Fruit fly (Drosophila melanogaster) whole organism, embryonic: ENCODE results near the gene hll.

Source experiments
- CG10274 ChIP-seq: fragments of 200-800 bp; sonication (Bioruptor generic); optimal IDR thresholded peaks from 3 replicates; lab custom pipeline; 2017; ENCODE audit warnings: missing biosample characterization, mild to moderate bottlenecking, missing genetic modification characterization
- CG10366 ChIP-seq: fragments of 200-800 bp; sonication (Bioruptor generic); IDR thresholded peaks from 2 replicates; pipeline ENCODE4 v1.3.6; 2022; ENCODE audit warnings: missing biosample characterization, missing genetic modification characterization
- CG10543 ChIP-seq: fragments of 200-800 bp; sonication (Bioruptor generic); optimal IDR thresholded peaks from 3 replicates; lab custom pipeline; 2017; ENCODE audit warnings: missing biosample characterization, mild to moderate bottlenecking, missing genetic modification characterization, moderate library complexity
- CG13123 ChIP-seq: fragments of 200-800 bp; sonication (Bioruptor generic); optimal IDR thresholded peaks from 2 replicates; lab custom pipeline; 2016; ENCODE audit warnings: missing biosample characterization, missing genetic modification characterization
- CG13296 ChIP-seq: fragments of 200-800 bp; sonication (Bioruptor generic); optimal IDR thresholded peaks from 3 replicates; lab custom pipeline; 2018; ENCODE audit warnings: missing biosample characterization, mild to moderate bottlenecking, missing genetic modification characterization
- CG15479 ChIP-seq: fragments of 200-800 bp; sonication (Bioruptor generic); optimal IDR thresholded peaks from 3 replicates; lab custom pipeline; 2019; ENCODE audit warnings: missing biosample characterization, mild to moderate bottlenecking, missing genetic modification characterization, moderate library complexity
- CG15514 ChIP-seq: fragments of 200-800 bp; sonication (Bioruptor generic); optimal IDR thresholded peaks from 3 replicates; lab custom pipeline; 2017; ENCODE audit warnings: missing biosample characterization, missing genetic modification characterization, mild to moderate bottlenecking, moderate library complexity, missing genetic modification reagents
- CG34422 ChIP-seq: fragments of 200-800 bp; sonication (Bioruptor generic); IDR thresholded peaks from 3 replicates; pipeline ENCODE4 v1.3.6; 2022; ENCODE audit warnings: missing biosample characterization, missing genetic modification characterization
- CG43689 ChIP-seq: fragments of 200-800 bp; sonication (Bioruptor generic); IDR thresholded peaks from 2 replicates; pipeline ENCODE4 v1.3.6; 2022; ENCODE audit warnings: missing biosample characterization, missing genetic modification characterization
- CG5245 ChIP-seq: fragments of 200-800 bp; sonication (Bioruptor generic); optimal IDR thresholded peaks from 3 replicates; lab custom pipeline; 2016; ENCODE audit warnings: missing biosample characterization, missing genetic modification characterization
- CG5953 ChIP-seq: fragments of 200-800 bp; sonication (Bioruptor generic); IDR thresholded peaks from 2 replicates; pipeline ENCODE4 v1.3.6; 2022; ENCODE audit warnings: missing biosample characterization, missing genetic modification characterization
- CG7372 ChIP-seq: fragments of 200-800 bp; sonication (Bioruptor generic); IDR thresholded peaks from 2 replicates; pipeline ENCODE4 v1.3.6; 2022; ENCODE audit warnings: missing biosample characterization, missing genetic modification characterization
- CG8944 ChIP-seq: fragments of 200-800 bp; sonication (Bioruptor generic); optimal IDR thresholded peaks from 3 replicates; lab custom pipeline; 2016; ENCODE audit warnings: missing biosample characterization, missing genetic modification characterization
- CTCF ChIP-seq: fragments of 200-800 bp; sonication (Bioruptor generic); optimal IDR thresholded peaks from 2 replicates; lab custom pipeline; 2017; ENCODE audit warnings: missing biosample characterization, mild to moderate bottlenecking, missing genetic modification characterization, moderate library complexity
- Camta ChIP-seq: fragments of 200-800 bp; sonication (Bioruptor generic); optimal IDR thresholded peaks from 2 replicates; lab custom pipeline; 2016; ENCODE audit warnings: missing biosample characterization, missing genetic modification characterization
- D19A ChIP-seq: fragments of 200-800 bp; optimal IDR thresholded peaks from 3 replicates; lab custom pipeline; 2019; ENCODE audit warnings: missing biosample characterization, mild to moderate bottlenecking, missing genetic modification characterization, moderate library complexity
- Deaf1 ChIP-seq: fragments of 200-800 bp; optimal IDR thresholded peaks from 3 replicates; lab custom pipeline; 2019; ENCODE audit warnings: missing biosample characterization, mild to moderate bottlenecking, missing genetic modification characterization, moderate library complexity
- Dek ChIP-seq: fragments of 200-800 bp; sonication (Bioruptor generic); optimal IDR thresholded peaks from 3 replicates; lab custom pipeline; 2019; ENCODE audit warnings: missing biosample characterization, mild to moderate bottlenecking, missing genetic modification characterization, moderate library complexity
- Dp ChIP-seq: fragments of 200-800 bp; sonication (Bioruptor generic); optimal IDR thresholded peaks from 2 replicates; lab custom pipeline; 2018; ENCODE audit warnings: missing biosample characterization, mild to moderate bottlenecking, missing genetic modification characterization, moderate library complexity
- Ets65A ChIP-seq: fragments of 200-800 bp; sonication (Bioruptor generic); peaks from one replicate; lab custom pipeline; 2016; ENCODE audit warnings: missing biosample characterization, missing genetic modification characterization
- Gsc ChIP-seq: fragments of 200-800 bp; sonication (Bioruptor generic); IDR thresholded peaks from 2 replicates; pipeline ENCODE4 v1.3.6; 2022; ENCODE audit warnings: missing biosample characterization, missing genetic modification characterization
- Gug ChIP-seq: fragments of 200-800 bp; sonication (Bioruptor generic); IDR thresholded peaks from 4 replicates; pipeline ENCODE4 v1.3.6; 2022; ENCODE audit warnings: missing biosample characterization, missing genetic modification characterization
- Hr3 ChIP-seq: fragments of 200-800 bp; sonication (Bioruptor generic); optimal IDR thresholded peaks from 3 replicates; lab custom pipeline; 2016; ENCODE audit warnings: missing biosample characterization, missing genetic modification characterization
- Mrtf ChIP-seq: fragments of 200-800 bp; sonication (Bioruptor generic); IDR thresholded peaks from 3 replicates; pipeline ENCODE4 v1.3.6; 2022; ENCODE audit warnings: missing biosample characterization, missing genetic modification characterization
- Myb ChIP-seq: fragments of 200-800 bp; sonication (Bioruptor generic); optimal IDR thresholded peaks from 2 replicates; lab custom pipeline; 2016; ENCODE audit warnings: missing biosample characterization, missing genetic modification characterization
- Opbp ChIP-seq: fragments of 200-800 bp; sonication (Bioruptor generic); IDR thresholded peaks from 3 replicates; pipeline ENCODE4 v1.3.6; 2022; ENCODE audit warnings: missing biosample characterization, missing genetic modification characterization; ENCODE audit not compliant: partially characterized antibody
- Ptx1 ChIP-seq: fragments of 200-800 bp; sonication (Bioruptor generic); IDR thresholded peaks from 2 replicates; pipeline ENCODE4 v1.3.6; 2022; ENCODE audit warnings: missing biosample characterization, missing genetic modification characterization
- Sin3A ChIP-seq: fragments of >200 bp; optimal IDR thresholded peaks from 2 replicates; lab custom pipeline; 2018
- Taf1 ChIP-seq: fragments of 200-800 bp; sonication (Bioruptor generic); IDR thresholded peaks from 2 replicates; pipeline ENCODE4 v1.3.6; 2022; ENCODE audit warnings: missing biosample characterization, missing genetic modification characterization
- Trl ChIP-seq, 3 experiments: fragments of >200 bp in 2 of 3; fragments of 200-800 bp in 1 of 3; sonication (Bioruptor generic) in 1 of 3; optimal IDR thresholded peaks; 2 replicates in 1 of 3; 3 replicates in 2 of 3; lab custom pipeline; 2016 to 2017; ENCODE audit warnings: missing biosample characterization in 1 of 3, missing genetic modification characterization in 1 of 3
- YL-1 ChIP-seq: fragments of 200-800 bp; sonication (Bioruptor generic); optimal IDR thresholded peaks from 3 replicates; lab custom pipeline; 2017; ENCODE audit warnings: missing biosample characterization, mild to moderate bottlenecking, missing genetic modification characterization
- al ChIP-seq: fragments of 200-800 bp; sonication (Bioruptor generic); IDR thresholded peaks from 2 replicates; pipeline ENCODE4 v1.3.6; 2022; ENCODE audit warnings: missing biosample characterization, missing genetic modification characterization
- bab2 ChIP-seq: fragments of 200-800 bp; sonication (Bioruptor generic); optimal IDR thresholded peaks from 2 replicates; lab custom pipeline; 2016; ENCODE audit warnings: missing biosample characterization, missing genetic modification characterization
- croc ChIP-seq: fragments of 200-800 bp; sonication (Bioruptor generic); conservative IDR thresholded peaks from 3 replicates; pipeline ENCODE4 v1.3.6; 2022; ENCODE audit warnings: missing biosample characterization, missing genetic modification characterization
- cwo ChIP-seq: fragments of 200-800 bp; sonication (Bioruptor generic); optimal IDR thresholded peaks from 3 replicates; lab custom pipeline; 2017; ENCODE audit warnings: missing biosample characterization, missing genetic modification characterization, mild to moderate bottlenecking, moderate library complexity, missing genetic modification reagents
- dati ChIP-seq: fragments of 200-800 bp; sonication (Bioruptor generic); IDR thresholded peaks from 2 replicates; pipeline ENCODE4 v1.3.6; 2022; ENCODE audit warnings: missing biosample characterization, missing genetic modification characterization
- dimm ChIP-seq: fragments of 200-800 bp; sonication (Bioruptor generic); IDR thresholded peaks from 2 replicates; pipeline ENCODE4 v1.3.6; 2022; ENCODE audit warnings: missing biosample characterization, missing genetic modification characterization
- dmrt11E ChIP-seq: fragments of 200-800 bp; sonication (Bioruptor generic); optimal IDR thresholded peaks from 3 replicates; lab custom pipeline; 2018; ENCODE audit warnings: missing biosample characterization, mild to moderate bottlenecking, missing genetic modification characterization, moderate library complexity
- ewg ChIP-seq: fragments of 200-800 bp; sonication (Bioruptor generic); optimal IDR thresholded peaks from 3 replicates; lab custom pipeline; 2017; ENCODE audit warnings: mild to moderate bottlenecking, missing biosample characterization, missing genetic modification reagents, missing genetic modification characterization
- fd102C ChIP-seq: fragments of 200-800 bp; sonication (Bioruptor generic); optimal IDR thresholded peaks from 2 replicates; lab custom pipeline; 2018; ENCODE audit warnings: missing biosample characterization, mild to moderate bottlenecking, missing genetic modification characterization, moderate library complexity
- gcm2 ChIP-seq: fragments of 200-800 bp; sonication (Bioruptor generic); optimal IDR thresholded peaks from 2 replicates; lab custom pipeline; 2016; ENCODE audit warnings: missing biosample characterization, missing genetic modification characterization
- mld ChIP-seq: fragments of 200-800 bp; sonication (Bioruptor generic); IDR thresholded peaks from 3 replicates; pipeline ENCODE4 v1.3.6; 2022; ENCODE audit warnings: missing biosample characterization, missing genetic modification characterization; ENCODE audit not compliant: partially characterized antibody
- onecut ChIP-seq: fragments of 200-800 bp; sonication (Bioruptor generic); IDR thresholded peaks from 2 replicates; pipeline ENCODE4 v1.3.6; 2022; ENCODE audit warnings: missing biosample characterization, missing genetic modification characterization
- pita ChIP-seq: fragments of 200-800 bp; sonication (Bioruptor generic); optimal IDR thresholded peaks from 2 replicates; lab custom pipeline; 2017; ENCODE audit warnings: missing biosample characterization, mild to moderate bottlenecking, missing genetic modification characterization
- pum ChIP-seq: fragments of 200-800 bp; sonication (Bioruptor generic); optimal IDR thresholded peaks from 2 replicates; lab custom pipeline; 2016; ENCODE audit warnings: missing biosample characterization, missing genetic modification characterization
- so ChIP-seq: fragments of 200-800 bp; sonication (Bioruptor generic); IDR thresholded peaks from 3 replicates; pipeline ENCODE4 v1.3.6; 2022; ENCODE audit warnings: missing biosample characterization, missing genetic modification characterization
- tap ChIP-seq: fragments of 200-800 bp; optimal IDR thresholded peaks from 3 replicates; lab custom pipeline; 2019; ENCODE audit warnings: missing biosample characterization, mild to moderate bottlenecking, missing genetic modification characterization, moderate library complexity
- tio ChIP-seq: fragments of 200-800 bp; sonication (Bioruptor generic); optimal IDR thresholded peaks from 2 replicates; lab custom pipeline; 2017; ENCODE audit warnings: missing biosample characterization, missing genetic modification characterization, inconsistent platforms
- unpg ChIP-seq: fragments of 200-800 bp; sonication (Bioruptor generic); optimal IDR thresholded peaks from 3 replicates; lab custom pipeline; 2018; ENCODE audit warnings: missing biosample characterization, mild to moderate bottlenecking, missing genetic modification characterization, moderate library complexity
- usp ChIP-seq: fragments of >200 bp; optimal IDR thresholded peaks from 2 replicates; lab custom pipeline; 2017; ENCODE audit warnings: missing biosample characterization, missing genetic modification characterization
- wdn ChIP-seq: fragments of 200-800 bp; sonication (Bioruptor generic); IDR thresholded peaks from 2 replicates; pipeline ENCODE4 v1.3.6; 2022; ENCODE audit warnings: missing biosample characterization, missing genetic modification characterization
- yki ChIP-seq: fragments of >200 bp; optimal IDR thresholded peaks from 3 replicates; lab custom pipeline; 2018

hll gene

DNA sequence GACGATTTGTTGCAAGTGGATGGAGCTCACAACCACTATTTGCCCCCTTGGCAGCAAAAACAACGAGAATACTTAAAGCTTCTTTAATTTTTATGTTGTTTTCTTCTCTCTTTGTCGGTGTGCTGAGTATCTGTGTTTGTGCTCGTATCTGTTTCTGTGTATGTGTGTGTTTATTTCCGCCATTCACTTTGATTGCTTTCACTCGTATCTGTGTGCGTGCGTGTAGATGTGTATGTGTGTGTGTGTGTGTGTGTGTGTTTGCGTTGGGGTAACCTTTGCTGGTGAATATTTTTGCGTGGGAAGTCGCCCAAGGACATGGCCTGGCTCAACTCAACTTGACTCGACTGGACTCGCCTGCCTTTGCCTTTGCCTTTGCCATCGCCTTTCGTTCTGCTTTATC, 23.2 kb downstream of the hll start (continued):
- no peak for TF ChIP-seq CG10543 (GFP tag; lab: Kevin White, UChicago)
- no peak for TF ChIP-seq dimm
- TF ChIP-seq D19A (tag; lab: Kevin White, UChicago): no peak
- no peak for TF ChIP-seq CTCF (GFP tag; lab: Kevin White, UChicago)
- peak; percentile 67 for TF ChIP-seq Ets65A (GFP tag; lab: Kevin White, UChicago)
- peak; percentile 49 for TF ChIP-seq Deaf1 (tag; lab: Kevin White, UChicago)
- TF ChIP-seq tio (GFP tag; lab: Kevin White, UChicago): no peak
- no peak for TF ChIP-seq Hr3
- no peak for TF ChIP-seq onecut (GFP tag; lab: Robert Waterston, UW)
- no peak for TF ChIP-seq dmrt11E (tag; lab: Kevin White, UChicago)
- TF ChIP-seq pita (GFP tag; lab: Kevin White, UChicago): no peak
- TF ChIP-seq Taf1: no peak
- no peak for TF ChIP-seq CG10366
- TF ChIP-seq Dek (tag; lab: Kevin White, UChicago): no peak
- peak in 1 of 2 experiments; percentile 43 for TF ChIP-seq Trl (optimal IDR thresholded peaks at IDR 0.05; lab: Kevin White, UChicago)
- TF ChIP-seq Trl (GFP tag; optimal IDR thresholded peaks at IDR 0.05; lab: Kevin White, UChicago): no peak
- TF ChIP-seq bab2: no peak
- TF ChIP-seq CG13296 (GFP tag; lab: Kevin White, UChicago): no peak
- TF ChIP-seq Dp (GFP tag; lab: Kevin White, UChicago): no peak
- TF ChIP-seq Gsc (GFP tag; lab: Robert Waterston, UW): no peak

DNA sequence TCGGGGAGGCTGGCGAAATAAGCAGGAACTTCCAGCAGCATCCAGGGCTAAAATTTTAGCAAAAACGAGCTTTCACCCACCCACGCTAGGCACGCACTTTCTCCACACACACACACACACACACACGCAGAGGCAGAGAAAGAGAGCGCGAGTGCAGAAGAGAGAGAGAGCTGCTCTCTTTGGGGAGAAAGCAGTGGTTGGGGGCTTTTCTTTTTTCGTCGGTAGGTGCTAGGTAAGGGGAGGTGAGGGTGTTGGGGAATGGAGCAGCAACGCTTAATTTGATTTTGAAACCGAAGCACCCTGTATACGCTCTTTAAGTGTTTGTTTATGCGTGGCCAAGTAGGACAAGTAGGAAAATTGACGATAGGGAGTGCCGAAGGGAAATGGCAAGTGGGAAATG, 27.5 kb downstream of the hll start:
- TF ChIP-seq croc: no peak
- TF ChIP-seq ewg (GFP tag; lab: Kevin White, UChicago): peak; percentile 18
- no peak for TF ChIP-seq CG7372 (GFP tag; lab: Robert Waterston, UW)
- no peak for TF ChIP-seq unpg (GFP tag; lab: Kevin White, UChicago)
- TF ChIP-seq D19A (tag; lab: Kevin White, UChicago): no peak
- no peak for TF ChIP-seq tap
- TF ChIP-seq fd102C: no peak
- TF ChIP-seq CG13123: no peak
- TF ChIP-seq CG5245: no peak
- TF ChIP-seq pum (GFP tag; lab: Kevin White, UChicago): no peak
- TF ChIP-seq dati: no peak
- TF ChIP-seq mld: no peak
- 0 out of 3 replicates have a peak, but pooled peaks have one; percentile 42 for TF ChIP-seq Mrtf (GFP tag; lab: Robert Waterston, UW)
- TF ChIP-seq al (GFP tag; lab: Robert Waterston, UW): no peak
- no peak for TF ChIP-seq CG8944 (GFP tag; lab: Kevin White, UChicago)
- TF ChIP-seq Dek (tag; lab: Kevin White, UChicago): no peak
- TF ChIP-seq usp (GFP tag; lab: Kevin White, UChicago): no peak
- no peak for TF ChIP-seq wdn (GFP tag; lab: Robert Waterston, UW)
- no peak for TF ChIP-seq Myb (GFP tag; lab: Kevin White, UChicago)
- TF ChIP-seq CG5953: no peak
- no peak for TF ChIP-seq gcm2 (GFP tag; lab: Kevin White, UChicago)
- no peak for TF ChIP-seq Sin3A (lab: Kevin White, UChicago)
- TF ChIP-seq CG10274: no peak
- TF ChIP-seq Ptx1: no peak
- TF ChIP-seq Deaf1 (tag; lab: Kevin White, UChicago): peak; percentile 59
- no peak for TF ChIP-seq CG15479
- no peak for TF ChIP-seq CG34422 (GFP tag; lab: Robert Waterston, UW)
- peak; percentile 75 to 78 for TF ChIP-seq Trl (optimal IDR thresholded peaks at IDR 0.05; lab: Kevin White, UChicago)
- no peak for TF ChIP-seq Trl (GFP tag; optimal IDR thresholded peaks at IDR 0.05; lab: Kevin White, UChicago)
- no peak for TF ChIP-seq Camta (GFP tag; lab: Kevin White, UChicago)
- TF ChIP-seq yki: peak; percentile 18
- no peak for TF ChIP-seq Gug
- no peak for TF ChIP-seq Opbp (GFP tag; lab: Robert Waterston, UW)
- no peak for TF ChIP-seq CG15514 (GFP tag; lab: Kevin White, UChicago)
- TF ChIP-seq YL-1 (GFP tag; lab: Kevin White, UChicago): no peak
- TF ChIP-seq cwo (GFP tag; lab: Kevin White, UChicago): no peak
- TF ChIP-seq CG43689 (GFP tag; lab: Robert Waterston, UW): no peak
- TF ChIP-seq so: no peak
